Worm (Caenorhabditis elegans) whole organism, L4/young adult: ENCODE measurements around the gene F41H10.5.
A peak's percentile ranks its signal among the peaks of the same experiment; 100 is the strongest.

Experiments used
- W03F9.2 ChIP-seq: fragments of 150-350 bp; optimal IDR thresholded peaks from 2 replicates; lab custom pipeline; 2014; ENCODE audit warnings: missing biosample characterization, missing genetic modification characterization
- dao-5 ChIP-seq: sonication (generic microtip); optimal IDR thresholded peaks from 2 replicates; lab custom pipeline; 2016; ENCODE audit warnings: missing genotype, missing genetic modification characterization, moderate library complexity, missing compliant biosample characterization
- him-1 ChIP-seq: sonication (generic microtip); optimal IDR thresholded peaks from 2 replicates; lab custom pipeline; 2016; ENCODE audit warnings: missing genotype, missing genetic modification reagents, missing genetic modification characterization, missing compliant biosample characterization

The F41H10.5 gene

ce11 chrIV:5388477-5389065 is 27.9 kb downstream of the F41H10.5 start, which contains the start of gene elo-6:
Gene elo-6 (minus strand): TSS chrIV:5388559.
- TF ChIP-seq dao-5 (no peak), W03F9.2 (no peak), him-1 (tag; lab: Kevin White, UChicago) (no peak)

- TF ChIP-seq him-1 (tag; lab: Kevin White, UChicago) (no peak), dao-5 (no peak), W03F9.2 (no peak)
Observed at ce11 chrIV:5389951-5390350, 29.2 kb downstream of the F41H10.5 start.

- TF ChIP-seq dao-5 (no peak), him-1 (tag; lab: Kevin White, UChicago) (no peak), W03F9.2 (no peak)
Observed at ce11 chrIV:5391507-5392057, 30.9 kb downstream of the F41H10.5 start, which contains the start of the genes htp-1 and ZK616.5. Gene htp-1 (minus strand): TSS chrIV:5391557. Gene ZK616.5 (plus strand): TSS chrIV:5391929.

ce11 chrIV:5393566-5393965 is 32.9 kb downstream of the F41H10.5 start:
- TF ChIP-seq him-1 (tag; lab: Kevin White, UChicago) (no peak), W03F9.2 (no peak), dao-5 (no peak)

ce11 chrIV:5394687-5395086 is 34.0 kb downstream of the F41H10.5 start, which contains the start of the genes perm-3 and swsn-6:
Gene perm-3 (minus strand): TSS chrIV:5394804.
Gene swsn-6 (plus strand): TSS chrIV:5395033.
- TF ChIP-seq W03F9.2 (peak; percentile 79), him-1 (tag; lab: Kevin White, UChicago) (no peak), dao-5 (no peak)

- no peak for TF ChIP-seq W03F9.2
- TF ChIP-seq him-1 (tag; lab: Kevin White, UChicago): no peak
- TF ChIP-seq dao-5: no peak
Observed at ce11 chrIV:5396769-5397168, 36.1 kb downstream of the F41H10.5 start, which contains the start of gene ZK616.3. Gene ZK616.3 (plus strand): TSS chrIV:5397069.

- TF ChIP-seq W03F9.2 (no peak), dao-5 (no peak), him-1 (tag; lab: Kevin White, UChicago) (no peak)
Observed at ce11 chrIV:5397539-5397938, 36.8 kb downstream of the F41H10.5 start, which contains the start of gene ZK616.2. Gene ZK616.2 (plus strand): TSS chrIV:5397839.

ce11 chrIV:5400609-5401008 is 39.9 kb downstream of the F41H10.5 start, which contains the start of gene ZK616.1:
Gene ZK616.1 (plus strand): TSS chrIV:5400909.
- TF ChIP-seq dao-5 (no peak), W03F9.2 (no peak), him-1 (tag; lab: Kevin White, UChicago) (no peak)

ce11 chrIV:5405345-5405744 is 44.6 kb downstream of the F41H10.5 start, which contains the start of gene ZK616.61:
Gene ZK616.61 (plus strand): TSS chrIV:5405645.
- TF ChIP-seq dao-5: no peak
- TF ChIP-seq W03F9.2: no peak
- no peak for TF ChIP-seq him-1 (tag; lab: Kevin White, UChicago)

ce11 chrIV:5409112-5409511 is 48.4 kb downstream of the F41H10.5 start:
- no peak for TF ChIP-seq him-1 (tag; lab: Kevin White, UChicago)
- TF ChIP-seq dao-5: no peak
- TF ChIP-seq W03F9.2: no peak

- no peak for TF ChIP-seq him-1 (tag; lab: Kevin White, UChicago)
- TF ChIP-seq dao-5: no peak
- no peak for TF ChIP-seq W03F9.2
Observed at ce11 chrIV:5411120-5411519, 50.4 kb downstream of the F41H10.5 start, which contains the start of gene ZK616.65. Gene ZK616.65 (minus strand): TSS chrIV:5411220.
